1 fruit fly cellular context compared by ENCODE assay signal in genomic region chr3R:24204022-24204421, dm6.
TF ChIP-seq lines count a peak whose summit lies in the region.

No protein-coding gene starts in this region.

TF ChIP-seq in whole organism, prepupa, 60 proteins besides CTCF, POLR2A, EP300 and RAD21 (continued from another document):
- TF ChIP-seq salr (GFP tag; optimal IDR thresholded peaks at IDR 0.05; lab: Kevin White, UChicago), result no peak
- TF ChIP-seq CG15336 (GFP tag; IDR thresholded peaks at IDR 0.05; lab: Robert Waterston, UW), result peak; percentile 68
- TF ChIP-seq pdm3 (GFP tag; optimal IDR thresholded peaks at IDR 0.05; lab: Kevin White, UChicago), result peak; percentile 40
- no peak for TF ChIP-seq CG6808 (GFP tag; optimal IDR thresholded peaks at IDR 0.05; lab: Kevin White, UChicago)
- no peak for TF ChIP-seq fkh (GFP tag; optimal IDR thresholded peaks at IDR 0.05; lab: Kevin White, UChicago)
- peak; percentile 8 for TF ChIP-seq CG3032 (tag; optimal IDR thresholded peaks at IDR 0.05; lab: Kevin White, UChicago)
- TF ChIP-seq CG10631 (GFP tag; optimal IDR thresholded peaks at IDR 0.05; lab: Kevin White, UChicago), result peak; percentile 26
- TF ChIP-seq CG8632 (GFP tag; optimal IDR thresholded peaks at IDR 0.05; lab: Kevin White, UChicago), result no peak
- no peak for TF ChIP-seq spab (GFP tag; optimal IDR thresholded peaks at IDR 0.05; lab: Kevin White, UChicago)
- TF ChIP-seq ss (GFP tag; optimal IDR thresholded peaks at IDR 0.05; lab: Kevin White, UChicago), result no peak
- TF ChIP-seq Eip93F (GFP tag; optimal IDR thresholded peaks at IDR 0.05; lab: Kevin White, UChicago), result no peak
- TF ChIP-seq CG34406 (GFP tag; optimal IDR thresholded peaks at IDR 0.05; lab: Kevin White, UChicago), result peak; percentile 12
- TF ChIP-seq CG8119 (GFP tag; IDR thresholded peaks at IDR 0.05; lab: Robert Waterston, UW), result peak; percentile 56
- TF ChIP-seq vri (GFP tag; optimal IDR thresholded peaks at IDR 0.05; lab: Kevin White, UChicago), result no peak
- TF ChIP-seq Eip78C (GFP tag; lab: Kevin White, UChicago), result peak; percentile 78
- no peak for TF ChIP-seq CG7368 (GFP tag; optimal IDR thresholded peaks at IDR 0.05; lab: Kevin White, UChicago)
- TF ChIP-seq CG11902 (GFP tag; optimal IDR thresholded peaks at IDR 0.05; lab: Kevin White, UChicago), result no peak
- peak; percentile 32 for TF ChIP-seq Sox14 (GFP tag; optimal IDR thresholded peaks at IDR 0.05; lab: Kevin White, UChicago)
- TF ChIP-seq dac (GFP tag; optimal IDR thresholded peaks at IDR 0.05; lab: Kevin White, UChicago), result peak; percentile 66
- no peak for TF ChIP-seq Sox102F (GFP tag; optimal IDR thresholded peaks at IDR 0.05; lab: Kevin White, UChicago)
- TF ChIP-seq CG31627 (GFP tag; optimal IDR thresholded peaks at IDR 0.05; lab: Kevin White, UChicago), result peak; percentile 22
- TF ChIP-seq OdsH (GFP tag; optimal IDR thresholded peaks at IDR 0.05; lab: Kevin White, UChicago), result peak; percentile 45
- no peak for TF ChIP-seq Smox (GFP tag; optimal IDR thresholded peaks at IDR 0.05; lab: Kevin White, UChicago)
- TF ChIP-seq cyc (GFP tag; optimal IDR thresholded peaks at IDR 0.05; lab: Kevin White, UChicago), result peak; percentile 16
- no peak for TF ChIP-seq fd85E (GFP tag; optimal IDR thresholded peaks at IDR 0.05; lab: Kevin White, UChicago)
- TF ChIP-seq acj6 (GFP tag; optimal IDR thresholded peaks at IDR 0.05; lab: Kevin White, UChicago), result peak; percentile 11
